Worm (Caenorhabditis elegans) whole organism, L1 larva: ENCODE measurements around the gene srx-16.
A peak's percentile ranks its signal among the peaks of the same experiment; 100 is the strongest.

Experiments
- C04F5.9 ChIP-seq: sonication (generic microtip); optimal IDR thresholded peaks from 2 replicates; lab custom pipeline; 2016; ENCODE audit warnings: missing genetic modification characterization, missing compliant biosample characterization
- F16B12.6 ChIP-seq: fragments of 150-350 bp; optimal IDR thresholded peaks from 2 replicates; lab custom pipeline; 2014; ENCODE audit warnings: missing biosample characterization, missing genetic modification characterization
- ama-1 ChIP-seq: fragments of 150-350 bp; optimal IDR thresholded peaks from 2 replicates; lab custom pipeline; 2014
- blmp-1 ChIP-seq: fragments of 150-350 bp; optimal IDR thresholded peaks from 2 replicates; lab custom pipeline; 2014; ENCODE audit warnings: missing biosample characterization, missing genetic modification characterization
- ceh-82 ChIP-seq, 3 experiments: fragments of 150-350 bp in 1 of 3; sonication (generic microtip) in 2 of 3; optimal IDR thresholded peaks; 2 replicates each; lab custom pipeline; 2014 to 2017; ENCODE audit warnings: missing biosample characterization in 3 of 3, missing genetic modification characterization in 3 of 3
- ceh-88 ChIP-seq: fragments of 200-800 bp; sonication (Bioruptor generic); IDR thresholded peaks from 2 replicates; pipeline ENCODE4 v1.3.6; 2022; ENCODE audit warnings: missing genetic modification characterization, missing compliant biosample characterization
- ceh-90 ChIP-seq: sonication (generic microtip); optimal IDR thresholded peaks from 2 replicates; lab custom pipeline; 2016; ENCODE audit warnings: missing genetic modification characterization, missing compliant biosample characterization
- dsc-1 ChIP-seq: sonication (generic microtip); optimal IDR thresholded peaks from 2 replicates; lab custom pipeline; 2016; ENCODE audit warnings: mild to moderate bottlenecking, missing genetic modification characterization, missing compliant biosample characterization
- efl-1 ChIP-seq, 4 experiments: fragments of 150-350 bp; optimal IDR thresholded peaks in 3 of 4; peaks in 1 of 4; 1 replicate in 1 of 4; 2 replicates in 3 of 4; lab custom pipeline; 2014; ENCODE audit warnings: missing biosample characterization in 2 of 4, missing genetic modification characterization in 2 of 4, missing genetic modification reagents in 2 of 4
- efl-3 ChIP-seq: fragments of 200-800 bp; sonication (Bioruptor generic); optimal IDR thresholded peaks from 2 replicates; lab custom pipeline; 2018; ENCODE audit warnings: mild to moderate bottlenecking, missing genetic modification characterization, missing compliant biosample characterization
- elt-2 ChIP-seq: sonication (generic microtip); optimal IDR thresholded peaks from 2 replicates; lab custom pipeline; 2016; ENCODE audit warnings: missing genetic modification characterization, mild to moderate bottlenecking, inconsistent platforms, missing compliant biosample characterization, missing genetic modification reagents
- elt-3 ChIP-seq, 6 experiments: fragments of 150-350 bp in 1 of 6; sonication (generic microtip); optimal IDR thresholded peaks; 2 replicates each; lab custom pipeline; 2017 to 2018; ENCODE audit warnings: missing biosample characterization in 6 of 6, missing genetic modification characterization in 6 of 6, inconsistent platforms in 1 of 6
- ets-5 ChIP-seq: fragments of 200-800 bp; sonication (Bioruptor generic); IDR thresholded peaks from 2 replicates; pipeline ENCODE4 v1.3.6; 2022; ENCODE audit warnings: missing genetic modification characterization, missing compliant biosample characterization
- fkh-4 ChIP-seq: sonication (generic microtip); optimal IDR thresholded peaks from 2 replicates; lab custom pipeline; 2016; ENCODE audit warnings: missing compliant biosample characterization, missing genetic modification characterization, borderline replicate concordance
- fkh-8 ChIP-seq: sonication (generic microtip); optimal IDR thresholded peaks from 2 replicates; lab custom pipeline; 2016; ENCODE audit warnings: mild to moderate bottlenecking, missing genetic modification characterization, missing compliant biosample characterization
- grh-1 ChIP-seq: fragments of 200-800 bp; sonication (Bioruptor generic); IDR thresholded peaks from 2 replicates; pipeline ENCODE4 v1.3.6; 2022; ENCODE audit warnings: missing genetic modification reagents, missing genetic modification characterization, missing compliant biosample characterization
- isw-1 ChIP-seq: fragments of 200-800 bp; sonication (Bioruptor generic); IDR thresholded peaks from 2 replicates; pipeline ENCODE4 v1.3.6; 2022; ENCODE audit warnings: missing genetic modification characterization, missing compliant biosample characterization
- lin-13 ChIP-seq: fragments of 150-350 bp; optimal IDR thresholded peaks from 2 replicates; lab custom pipeline; 2014; ENCODE audit warnings: missing biosample characterization, missing genetic modification reagents, missing genetic modification characterization
- lin-39 ChIP-seq: fragments of 150-350 bp; optimal IDR thresholded peaks from 2 replicates; lab custom pipeline; 2014; ENCODE audit warnings: missing biosample characterization, missing genetic modification reagents, missing genetic modification characterization
- lir-3 ChIP-seq: sonication (generic microtip); optimal IDR thresholded peaks from 2 replicates; lab custom pipeline; 2016; ENCODE audit warnings: mild to moderate bottlenecking, missing genetic modification characterization, moderate library complexity, missing compliant biosample characterization; ENCODE audit not compliant: poor library complexity
- lsy-2 ChIP-seq, 2 experiments: fragments of 150-350 bp; optimal IDR thresholded peaks; 2 replicates each; lab custom pipeline; 2014; ENCODE audit warnings: missing biosample characterization in 2 of 2, missing genetic modification characterization in 2 of 2
- mdl-1 ChIP-seq, 2 experiments: fragments of 150-350 bp; optimal IDR thresholded peaks; 2 replicates each; lab custom pipeline; 2014 to 2017; ENCODE audit warnings: missing biosample characterization in 2 of 2, missing genetic modification characterization in 2 of 2, inconsistent platforms in 1 of 2
- mef-2 ChIP-seq: fragments of 150-350 bp; optimal IDR thresholded peaks from 2 replicates; lab custom pipeline; 2014; ENCODE audit warnings: missing biosample characterization, missing genetic modification characterization
- nhr-12 ChIP-seq: sonication (generic microtip); optimal IDR thresholded peaks from 2 replicates; lab custom pipeline; 2017; ENCODE audit warnings: missing biosample characterization, missing genetic modification characterization
- nhr-19 ChIP-seq: fragments of 200-800 bp; sonication (Bioruptor generic); conservative IDR thresholded peaks from 2 replicates; pipeline ENCODE4 v1.3.6; 2022; ENCODE audit warnings: missing genetic modification characterization, missing compliant biosample characterization
- nhr-20 ChIP-seq: sonication (generic microtip); optimal IDR thresholded peaks from 2 replicates; lab custom pipeline; 2016; ENCODE audit warnings: mild to moderate bottlenecking, missing genetic modification characterization, missing compliant biosample characterization
- nhr-28 ChIP-seq: fragments of 150-350 bp; optimal IDR thresholded peaks from 2 replicates; lab custom pipeline; 2014; ENCODE audit warnings: missing biosample characterization, missing genetic modification characterization
- nhr-47 ChIP-seq: sonication (generic microtip); optimal IDR thresholded peaks from 2 replicates; lab custom pipeline; 2016; ENCODE audit warnings: mild to moderate bottlenecking, missing genetic modification characterization, moderate library complexity, missing compliant biosample characterization
- nhr-76 ChIP-seq: sonication (generic microtip); optimal IDR thresholded peaks from 2 replicates; lab custom pipeline; 2017; ENCODE audit warnings: missing biosample characterization, missing genetic modification characterization
- nhr-77 ChIP-seq: fragments of 150-350 bp; optimal IDR thresholded peaks from 2 replicates; lab custom pipeline; 2014; ENCODE audit warnings: missing biosample characterization, missing genetic modification characterization
- nhr-84 ChIP-seq: sonication (generic microtip); optimal IDR thresholded peaks from 2 replicates; lab custom pipeline; 2017; ENCODE audit warnings: missing biosample characterization, missing genetic modification characterization
- nhr-85 ChIP-seq: sonication (generic microtip); peaks from one replicate; lab custom pipeline; 2016; ENCODE audit warnings: missing genetic modification characterization, inconsistent platforms, missing compliant biosample characterization
- pax-3 ChIP-seq: fragments of 200-800 bp; sonication (Bioruptor generic); optimal IDR thresholded peaks from 2 replicates; lab custom pipeline; 2018; ENCODE audit warnings: mild to moderate bottlenecking, missing genetic modification characterization, moderate library complexity, missing compliant biosample characterization
- pqm-1 ChIP-seq: sonication (generic microtip); optimal IDR thresholded peaks from 3 replicates; lab custom pipeline; 2017; ENCODE audit warnings: missing biosample characterization, missing genetic modification characterization
- rnt-1 ChIP-seq: sonication (generic microtip); optimal IDR thresholded peaks from 2 replicates; lab custom pipeline; 2016; ENCODE audit warnings: mild to moderate bottlenecking, missing genetic modification characterization, moderate library complexity, missing compliant biosample characterization
- snpc-4 ChIP-seq: fragments of 150-350 bp; optimal IDR thresholded peaks from 2 replicates; lab custom pipeline; 2014; ENCODE audit warnings: missing biosample characterization, missing genetic modification characterization
- snu-23 ChIP-seq: sonication (generic microtip); optimal IDR thresholded peaks from 2 replicates; lab custom pipeline; 2016; ENCODE audit warnings: missing genetic modification characterization, missing compliant biosample characterization
- sox-4 ChIP-seq: sonication (generic microtip); optimal IDR thresholded peaks from 2 replicates; lab custom pipeline; 2016; ENCODE audit warnings: missing genetic modification characterization, missing compliant biosample characterization
- tbx-2 ChIP-seq: sonication (generic microtip); optimal IDR thresholded peaks from 2 replicates; lab custom pipeline; 2016; ENCODE audit warnings: missing genetic modification characterization, missing compliant biosample characterization
- tlp-1 ChIP-seq: fragments of 150-350 bp; optimal IDR thresholded peaks from 2 replicates; lab custom pipeline; 2014; ENCODE audit warnings: missing biosample characterization, missing genetic modification characterization
- unc-130 ChIP-seq: fragments of 150-350 bp; optimal IDR thresholded peaks from 2 replicates; lab custom pipeline; 2017; ENCODE audit warnings: missing biosample characterization, missing genetic modification characterization, inconsistent platforms
- unc-30 ChIP-seq: sonication (generic microtip); optimal IDR thresholded peaks from 2 replicates; lab custom pipeline; 2017; ENCODE audit warnings: missing biosample characterization, missing genetic modification characterization
- unc-98 ChIP-seq: fragments of 200-800 bp; sonication (Bioruptor generic); IDR thresholded peaks from 2 replicates; pipeline ENCODE4 v1.3.6; 2022; ENCODE audit warnings: missing genetic modification characterization, missing compliant biosample characterization
- xbp-1 ChIP-seq: sonication (generic microtip); optimal IDR thresholded peaks from 2 replicates; lab custom pipeline; 2016; ENCODE audit warnings: missing genetic modification characterization, missing compliant biosample characterization
- zip-4 ChIP-seq: fragments of 200-800 bp; sonication (Bioruptor generic); optimal IDR thresholded peaks from 2 replicates; lab custom pipeline; 2018; ENCODE audit warnings: mild to moderate bottlenecking, missing genetic modification characterization, moderate library complexity, missing compliant biosample characterization

srx-16 gene

DNA sequence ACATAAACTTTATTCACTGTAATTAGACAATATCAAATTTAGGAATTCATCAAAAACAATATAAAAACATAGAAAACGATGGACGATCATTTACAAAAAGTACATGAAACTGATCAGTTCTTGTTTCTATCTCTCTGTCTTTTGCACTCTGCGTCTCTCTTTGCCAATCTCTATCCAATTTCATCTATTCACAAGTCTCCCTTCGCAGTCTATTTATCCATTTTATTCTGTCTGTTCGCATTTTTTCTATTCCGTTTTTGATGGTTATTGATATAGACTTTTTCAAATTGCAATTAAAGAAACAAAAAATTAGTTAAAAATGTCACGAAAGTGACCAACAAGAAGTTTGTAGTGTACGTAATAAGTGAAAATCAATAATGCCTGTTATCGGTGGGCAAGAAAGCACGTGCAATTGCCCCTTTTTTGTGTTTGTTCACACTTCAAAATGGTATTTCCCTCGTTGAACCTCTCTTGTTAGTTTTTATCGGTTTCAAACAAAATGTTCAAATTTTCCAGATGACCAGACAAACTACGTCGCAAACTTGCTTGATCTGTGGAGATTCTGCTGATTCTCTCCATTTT, 22.2 kb downstream of the srx-16 start, which contains the start of gene nhr-42 (continued):
- TF ChIP-seq unc-98 (GFP tag; lab: Robert Waterston, UW) (no peak), F16B12.6 (no peak), elt-2 (tag; lab: Kevin White, UChicago) (peak; percentile 55), efl-1 (optimal IDR thresholded peaks at IDR 0.05; lab: Kevin White, UChicago) (peak; percentile 2 to 3), efl-1 (GFP tag; optimal IDR thresholded peaks at IDR 0.05 in 1 of 2; lab: Kevin White, UChicago) (peak; percentile 1 to 77), blmp-1 (peak; percentile 41), nhr-77 (tag; lab: Kevin White, UChicago) (no peak), ceh-88 (GFP tag; lab: Robert Waterston, UW) (no peak), elt-3 (tag; optimal IDR thresholded peaks at IDR 0.05; lab: Kevin White, UChicago) (peak in 2 of 6 experiments; percentile 4 to 35)

DNA sequence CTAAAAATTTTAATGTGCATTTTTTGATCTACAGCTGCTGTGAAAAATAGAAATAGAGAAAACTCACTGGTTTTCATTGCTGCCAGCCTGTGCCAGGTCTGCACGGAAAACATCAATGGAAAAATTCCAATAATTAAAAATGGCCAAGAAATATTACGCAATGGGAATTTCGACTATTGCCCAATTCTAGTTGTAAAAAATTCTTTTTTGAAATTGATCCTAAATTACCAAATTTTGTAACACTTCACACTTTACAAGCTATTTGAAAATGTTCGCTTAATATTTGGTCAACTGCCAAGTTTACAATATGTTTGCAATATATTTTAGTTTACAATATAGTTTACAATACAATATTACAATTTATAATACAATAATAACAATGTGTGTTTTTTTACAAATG, 24.6 kb downstream of the srx-16 start:
- TF ChIP-seq sox-4 (no peak), nhr-47 (tag; lab: Kevin White, UChicago) (no peak), unc-30 (no peak), lin-13 (GFP tag; lab: Kevin White, UChicago) (no peak), efl-1 (optimal IDR thresholded peaks at IDR 0.05; lab: Kevin White, UChicago) (no peak), efl-1 (GFP tag; optimal IDR thresholded peaks at IDR 0.05 in 1 of 2; lab: Kevin White, UChicago) (peak in 1 of 2 experiments; percentile 75), nhr-77 (tag; lab: Kevin White, UChicago) (no peak), elt-2 (tag; lab: Kevin White, UChicago) (peak; percentile 1)

DNA sequence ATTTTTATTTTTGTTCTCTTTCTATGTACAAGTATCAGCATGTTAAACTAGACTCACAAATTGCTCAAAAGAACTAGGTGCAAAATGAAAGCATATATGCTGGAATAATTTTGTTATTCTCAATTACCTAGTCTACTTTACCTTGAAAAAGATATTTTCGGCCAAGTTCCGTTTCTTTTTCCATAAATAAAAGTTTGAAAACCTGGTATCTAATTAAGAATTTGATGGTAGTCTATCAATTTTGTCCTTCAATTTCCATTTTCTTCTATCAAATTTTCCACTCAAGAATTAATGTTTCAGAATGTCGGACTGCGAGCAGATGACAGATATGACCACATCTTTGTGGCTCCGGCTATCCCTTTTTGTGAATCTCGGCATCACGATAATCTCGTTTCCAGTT, 27.7 kb downstream of the srx-16 start, which contains the start of gene srab-4:
Gene srab-4 (plus strand): TSS at position 301 of the 400 bp plus-strand sequence.
- TF ChIP-seq nhr-47 (tag; lab: Kevin White, UChicago) (no peak), ets-5 (no peak), rnt-1 (tag; lab: Kevin White, UChicago) (no peak), lin-39 (tag; lab: Kevin White, UChicago) (no peak), tbx-2 (tag; lab: Kevin White, UChicago) (no peak), nhr-84 (tag; lab: Kevin White, UChicago) (no peak), pax-3 (no peak), nhr-19 (no peak), unc-130 (tag; lab: Kevin White, UChicago) (no peak), mef-2 (tag; lab: Kevin White, UChicago) (no peak)
- TF ChIP-seq, all 84 proteins: peak for 0

DNA sequence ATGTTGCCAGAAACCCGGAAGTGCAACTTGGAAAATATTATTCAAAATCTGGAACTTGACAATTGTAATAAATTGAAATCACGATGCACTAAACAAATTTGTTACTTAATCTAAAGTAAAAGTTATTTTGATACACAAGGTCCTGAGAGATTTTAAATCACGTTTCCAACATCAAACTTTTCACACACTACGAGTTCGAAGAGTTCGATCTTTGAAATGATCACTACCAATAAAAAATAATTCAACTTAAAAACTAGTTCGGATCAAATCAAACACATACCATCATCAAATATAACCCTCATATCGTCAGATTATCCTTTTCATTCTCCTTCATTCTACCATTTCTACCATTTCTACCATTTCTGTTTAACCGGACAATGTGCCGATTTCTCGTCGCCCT, 29.8 kb downstream of the srx-16 start, which contains the start of gene spig-10:
Gene spig-10 (plus strand): TSS at position 301 of the 400 bp plus-strand sequence.
- TF ChIP-seq mdl-1 (tag; optimal IDR thresholded peaks at IDR 0.05; lab: Kevin White, UChicago) (no peak), nhr-12 (tag; lab: Kevin White, UChicago) (no peak), fkh-4 (tag; lab: Kevin White, UChicago) (no peak), nhr-19 (no peak), nhr-20 (tag; lab: Kevin White, UChicago) (no peak), snpc-4 (tag; lab: Kevin White, UChicago) (no peak), C04F5.9 (no peak), unc-98 (GFP tag; lab: Robert Waterston, UW) (no peak), blmp-1 (no peak), lsy-2 (tag; optimal IDR thresholded peaks at IDR 0.05; lab: Kevin White, UChicago) (no peak), tlp-1 (tag; lab: Kevin White, UChicago) (no peak), dsc-1 (tag; lab: Kevin White, UChicago) (no peak), grh-1 (no peak), nhr-76 (no peak), tbx-2 (tag; lab: Kevin White, UChicago) (no peak), ama-1 (lab: Kevin White, UChicago) (no peak)

DNA sequence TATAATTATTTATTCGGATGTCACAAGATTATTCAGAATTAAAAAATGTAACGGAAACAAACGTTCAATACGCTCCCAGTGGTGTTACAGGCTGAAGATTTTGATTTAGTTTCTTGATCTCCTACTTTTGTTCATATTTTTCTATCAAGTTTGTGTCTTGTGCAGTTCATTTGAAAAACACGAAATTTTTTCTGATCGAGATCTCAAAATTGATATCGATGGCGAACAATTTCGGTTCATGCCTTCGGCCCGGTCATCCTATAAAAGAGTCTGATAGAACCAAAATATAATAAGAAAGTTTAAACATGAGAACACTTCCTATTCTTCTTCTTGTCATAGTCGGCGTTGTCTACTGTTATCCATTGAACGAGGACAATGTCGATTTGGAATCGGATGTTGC, 31.2 kb downstream of the srx-16 start, which contains the start of gene drd-10:
Gene drd-10 (plus strand): TSS at position 301 of the 400 bp plus-strand sequence.
- no peak for TF ChIP-seq efl-3
- no peak for TF ChIP-seq ceh-90 (tag; lab: Kevin White, UChicago)
- no peak for TF ChIP-seq pqm-1 (tag; lab: Kevin White, UChicago)
- TF ChIP-seq fkh-8 (tag; lab: Kevin White, UChicago), result no peak
- TF ChIP-seq nhr-77 (tag; lab: Kevin White, UChicago), result no peak
- TF ChIP-seq isw-1 (GFP tag; lab: Robert Waterston, UW), result no peak
- TF ChIP-seq nhr-20 (tag; lab: Kevin White, UChicago), result no peak
- no peak for TF ChIP-seq ama-1 (lab: Kevin White, UChicago)
- no peak for TF ChIP-seq lir-3 (tag; lab: Kevin White, UChicago)
- no peak for TF ChIP-seq lin-39 (tag; lab: Kevin White, UChicago)
- TF ChIP-seq ceh-82 (tag; optimal IDR thresholded peaks at IDR 0.05; lab: Kevin White, UChicago), result no peak
- no peak for TF ChIP-seq nhr-28 (tag; lab: Kevin White, UChicago)
- TF ChIP-seq xbp-1 (tag; lab: Kevin White, UChicago), result no peak
- TF ChIP-seq zip-4 (GFP tag; lab: Kevin White, UChicago), result no peak
- TF ChIP-seq elt-2 (tag; lab: Kevin White, UChicago), result no peak
- TF ChIP-seq nhr-85, result no peak
- TF ChIP-seq snu-23 (GFP tag; lab: Kevin White, UChicago), result no peak
- no peak for TF ChIP-seq snpc-4 (tag; lab: Kevin White, UChicago)
